Fruit fly (Drosophila melanogaster) ovary, adult (tissue): ENCODE measurements around the gene CG6144.
A peak's percentile ranks its signal among the peaks of the same experiment; 100 is the strongest.

Experiments used
- CG17801 ChIP-seq: fragments of 200-800 bp; optimal IDR thresholded peaks from 2 replicates; lab custom pipeline; 2019; ENCODE audit warnings: missing biosample characterization, mild to moderate bottlenecking, missing genetic modification characterization, moderate library complexity; ENCODE audit not compliant: partially characterized antibody

Gene CG6144

DNA sequence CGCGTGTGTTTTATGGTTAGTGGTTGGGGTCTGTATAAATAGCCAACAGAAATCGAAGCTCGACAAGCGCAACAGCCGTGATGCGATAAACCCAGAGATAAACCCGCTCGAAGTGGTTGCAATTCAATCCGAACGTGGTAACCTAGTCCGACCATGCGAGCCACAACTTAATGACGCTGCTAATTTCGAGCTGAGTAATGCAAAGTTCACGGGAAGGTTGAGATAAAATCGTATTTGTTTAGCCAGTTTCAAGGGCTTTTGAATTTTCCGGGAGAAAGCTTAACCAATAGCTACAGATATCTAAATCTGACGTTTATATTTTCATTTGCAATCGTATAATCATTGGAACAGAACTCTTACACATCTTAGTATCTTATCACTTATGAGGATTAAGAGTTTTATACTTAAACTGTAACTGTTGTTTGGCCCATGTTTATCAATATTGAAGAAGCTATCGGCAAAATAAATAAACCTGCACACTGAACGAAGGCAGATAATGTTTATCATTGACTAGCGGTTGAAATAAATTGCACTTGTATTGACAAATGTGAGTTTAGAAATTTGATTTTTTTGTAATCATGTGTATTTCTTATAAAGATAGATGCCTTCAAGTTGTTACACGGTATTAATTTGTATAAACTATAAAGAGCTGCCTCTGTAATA, 25.5 kb downstream of the CG6144 start:
- TF ChIP-seq CG17801 (GFP tag; lab: Kevin White, UChicago): no peak

- TF ChIP-seq CG17801 (GFP tag; lab: Kevin White, UChicago): no peak
These were observed 26.2 kb downstream of the CG6144 start for dm6 chr2L:10514586-10515137.

DNA sequence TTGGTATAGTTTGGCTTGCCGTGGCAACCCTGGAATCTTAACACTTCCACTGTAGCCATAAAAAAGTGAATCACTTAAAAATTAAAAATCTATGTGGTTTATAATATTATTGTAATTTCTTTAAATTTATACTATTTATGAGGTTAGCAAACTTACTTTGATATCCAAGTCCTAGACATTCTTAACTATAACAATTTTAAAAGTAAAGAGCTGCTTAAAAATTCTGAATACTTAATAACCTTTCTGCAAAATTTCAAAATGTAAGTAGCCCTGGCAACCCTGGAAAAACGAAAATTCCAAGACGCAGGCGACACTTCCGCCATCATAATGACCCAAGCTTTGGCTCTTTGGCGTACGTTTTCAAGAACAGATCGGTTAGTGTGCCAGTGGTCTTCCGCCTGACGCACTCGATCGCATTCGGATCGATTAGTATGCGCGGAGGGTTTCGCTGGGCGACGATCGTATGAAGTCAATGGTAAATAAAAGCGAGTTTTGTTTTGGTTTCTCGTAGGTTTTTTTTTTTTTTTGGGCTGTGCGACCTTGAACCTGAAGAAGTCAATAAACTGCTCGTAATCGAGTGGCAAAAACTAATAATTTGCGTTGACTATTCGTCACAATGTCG, 27.2 kb downstream of the CG6144 start:
- no peak for TF ChIP-seq CG17801 (GFP tag; lab: Kevin White, UChicago)

DNA sequence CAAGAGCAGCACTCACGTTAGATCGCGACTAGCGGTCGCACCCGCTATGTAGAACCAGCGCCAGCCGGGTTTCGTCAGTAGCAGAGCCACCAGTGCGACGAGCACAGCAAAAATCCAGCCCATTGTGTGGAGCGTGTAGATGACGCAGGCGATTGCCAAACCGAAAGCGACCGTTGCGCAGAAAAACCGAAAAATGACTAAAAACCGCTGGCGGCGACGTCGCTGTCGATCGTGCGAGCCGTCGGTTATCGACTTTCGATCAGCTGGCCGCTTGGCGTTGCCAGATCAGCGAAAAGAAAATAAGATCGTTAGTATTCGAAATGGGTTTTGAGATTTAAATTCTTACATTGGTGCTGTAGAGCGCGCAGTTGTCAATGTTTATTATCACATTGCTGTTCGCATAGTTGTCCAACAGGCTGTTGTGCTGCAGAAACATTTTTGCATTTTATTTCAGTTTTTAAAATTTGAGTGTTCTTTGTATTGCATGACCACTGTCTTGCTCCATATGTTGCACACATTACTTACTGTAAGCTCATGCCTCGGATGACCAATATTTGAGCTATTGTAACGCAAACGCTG, 28.1 kb downstream of the CG6144 start:
- TF ChIP-seq CG17801 (GFP tag; lab: Kevin White, UChicago): no peak

DNA sequence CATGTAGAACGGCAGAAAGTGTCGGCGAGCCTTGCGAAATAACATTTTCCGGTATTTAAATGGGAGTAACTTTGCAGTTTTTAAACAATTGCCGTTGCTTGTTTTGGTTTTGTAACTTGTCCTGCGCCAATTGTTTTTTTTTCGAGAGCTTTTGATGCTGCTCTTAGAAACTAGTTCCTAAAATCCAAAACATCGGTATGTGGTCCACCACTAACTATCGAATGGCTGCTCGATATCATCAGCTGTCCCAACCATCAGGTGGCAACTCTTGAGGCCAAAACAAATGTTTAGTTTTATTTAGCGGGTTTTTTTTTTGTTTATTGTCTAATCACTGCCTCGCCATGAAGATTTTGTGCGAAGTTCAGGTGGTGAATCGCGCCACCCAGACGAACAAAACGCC, 28.6 kb downstream of the CG6144 start, which contains the start of the genes Fatp1 and Lrr47:
TSS of gene Fatp1 (minus strand) at position 134 of the 400 bp plus-strand sequence.
TSS of gene Lrr47 (plus strand) at position 251 of the 400 bp plus-strand sequence.
- TF ChIP-seq CG17801 (GFP tag; lab: Kevin White, UChicago): no peak

DNA sequence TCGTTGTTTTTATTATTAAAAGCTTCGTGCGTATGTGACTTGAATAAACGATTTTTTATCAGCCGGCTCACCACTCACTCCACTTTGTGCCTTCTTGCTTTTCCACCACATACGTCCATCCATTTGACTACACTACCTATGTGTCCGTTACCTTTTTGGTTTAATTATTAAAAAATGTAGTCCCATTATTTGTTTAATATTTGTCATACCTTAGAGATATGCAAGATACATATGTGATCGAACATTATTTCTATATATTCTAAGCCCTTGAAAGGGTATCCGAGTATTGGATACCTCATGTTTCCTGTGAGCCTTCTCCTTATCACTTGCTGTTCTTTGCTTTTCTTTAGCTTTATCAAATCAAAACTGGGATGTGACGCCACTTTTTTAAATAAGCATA, 30.7 kb downstream of the CG6144 start:
- no peak for TF ChIP-seq CG17801 (GFP tag; lab: Kevin White, UChicago)

DNA sequence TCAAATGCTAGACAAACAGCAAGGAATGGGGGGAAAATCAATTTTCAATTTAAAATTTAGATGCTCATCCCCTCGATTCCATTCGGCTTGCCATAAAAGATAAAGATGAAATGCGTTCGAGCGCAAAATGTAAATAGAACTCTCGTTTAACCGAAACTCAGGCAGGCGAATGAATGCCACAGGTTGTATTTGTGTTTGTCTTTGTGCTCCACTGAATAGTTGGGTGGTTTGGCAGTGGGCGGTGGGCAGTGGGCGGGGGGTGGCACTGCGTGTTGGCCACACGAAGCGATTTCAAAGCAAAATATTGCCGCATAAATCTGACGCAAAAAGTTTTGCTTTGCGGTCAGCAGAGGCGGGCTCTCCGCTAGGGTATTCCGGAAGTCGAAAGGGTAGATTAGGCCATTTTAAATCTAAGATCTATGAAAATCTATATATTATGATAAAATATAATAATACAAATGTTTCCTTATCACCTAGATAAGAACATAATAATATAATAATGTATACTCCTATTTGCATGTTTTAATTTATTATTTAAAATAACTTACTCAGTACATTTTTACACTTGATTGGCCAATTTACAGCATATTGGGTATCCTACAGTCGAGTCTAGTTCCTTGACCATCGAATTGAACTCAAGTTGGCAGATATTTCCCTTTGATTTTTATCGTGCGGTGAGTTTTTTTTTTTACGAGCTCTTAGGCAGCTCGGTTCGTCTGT, 33.8 kb downstream of the CG6144 start:
- TF ChIP-seq CG17801 (GFP tag; lab: Kevin White, UChicago): no peak

DNA sequence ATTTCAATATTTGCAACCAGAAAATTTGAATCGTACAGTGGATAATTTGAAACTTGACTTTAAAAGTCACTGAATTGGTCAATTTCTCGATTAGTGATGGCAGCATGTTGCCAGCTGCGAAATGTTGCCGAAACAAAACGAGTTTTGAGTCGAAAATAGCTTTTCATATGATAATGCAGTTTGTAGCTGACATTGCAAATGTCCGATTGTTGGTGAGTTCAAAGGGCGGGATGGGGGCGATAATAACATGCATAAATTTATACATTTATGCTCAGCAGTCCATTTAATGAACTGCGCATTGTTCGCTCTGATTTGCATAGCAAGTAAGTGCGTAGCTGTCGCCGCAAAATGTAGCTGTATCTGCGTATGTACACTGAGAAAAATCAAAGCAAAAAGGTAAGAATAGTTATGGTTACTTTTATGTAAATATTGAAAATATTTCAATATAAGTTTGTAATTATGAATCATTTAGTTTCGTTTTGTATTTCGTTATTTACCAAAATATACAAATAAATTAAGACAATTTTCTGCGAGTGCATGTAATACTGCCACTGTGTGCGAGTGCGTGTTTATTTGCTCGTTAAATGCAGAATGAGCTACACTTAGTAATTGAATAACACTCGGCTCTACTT, 38.6 kb downstream of the CG6144 start, which contains the start of gene Lip4:
TSS of gene Lip4 (plus strand) at position 620 of the 632 bp plus-strand sequence.
- TF ChIP-seq CG17801 (GFP tag; lab: Kevin White, UChicago): peak; percentile 86

DNA sequence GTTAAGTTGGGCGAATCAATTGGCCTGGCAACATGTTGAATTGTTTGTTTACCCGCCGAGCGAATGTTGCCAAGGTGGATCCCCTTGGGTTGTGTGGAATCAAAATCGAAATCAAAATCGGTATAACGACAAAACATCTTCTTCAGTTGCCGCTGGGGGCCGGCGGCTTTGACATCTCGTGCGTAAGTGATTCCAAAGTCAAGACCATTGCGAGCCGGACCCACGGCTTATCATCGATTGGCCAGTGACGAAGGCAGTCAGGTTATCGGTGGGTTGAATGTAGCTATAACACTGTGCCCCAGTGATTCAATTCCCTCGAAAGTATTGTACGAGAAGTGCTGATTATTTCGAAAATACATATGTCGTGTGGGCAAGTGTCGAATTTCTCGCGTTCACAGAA, 40.5 kb downstream of the CG6144 start:
- no peak for TF ChIP-seq CG17801 (GFP tag; lab: Kevin White, UChicago)

DNA sequence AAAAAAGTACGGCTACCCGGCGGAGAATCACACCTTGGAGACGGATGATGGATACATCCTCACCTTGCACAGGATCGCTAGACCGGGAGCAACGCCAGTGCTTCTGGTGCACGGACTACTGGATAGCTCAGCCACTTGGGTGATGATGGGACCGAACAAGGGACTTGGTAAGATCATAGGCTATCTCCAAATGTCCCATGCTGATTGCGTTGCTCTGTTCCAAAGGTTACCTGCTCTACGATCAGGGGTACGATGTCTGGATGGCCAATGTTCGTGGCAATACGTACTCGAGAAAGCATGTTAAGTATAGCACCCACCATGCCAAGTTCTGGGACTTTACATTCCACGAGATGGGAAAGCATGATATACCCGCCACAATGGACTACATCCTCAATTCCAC, 41.6 kb downstream of the CG6144 start:
- TF ChIP-seq CG17801 (GFP tag; lab: Kevin White, UChicago): no peak

- TF ChIP-seq CG17801 (GFP tag; lab: Kevin White, UChicago): no peak
These were observed 43.0 kb downstream of the CG6144 start, which contains the start of gene CG18301 for dm6 chr2L:10531521-10531920. Gene CG18301, plus strand, starts transcription at chr2L:10531821.

- no peak for TF ChIP-seq CG17801 (GFP tag; lab: Kevin White, UChicago)
These were observed 45.5 kb downstream of the CG6144 start, which contains the start of gene CG18302 for dm6 chr2L:10534022-10534421. Gene CG18302, plus strand, starts transcription at chr2L:10534322.

- TF ChIP-seq CG17801 (GFP tag; lab: Kevin White, UChicago): no peak
These were observed 50.9 kb downstream of the CG6144 start for dm6 chr2L:10539360-10539759.
